ENCODE assay signal across 2 fruit fly cellular contexts in the genomic region with DNA sequence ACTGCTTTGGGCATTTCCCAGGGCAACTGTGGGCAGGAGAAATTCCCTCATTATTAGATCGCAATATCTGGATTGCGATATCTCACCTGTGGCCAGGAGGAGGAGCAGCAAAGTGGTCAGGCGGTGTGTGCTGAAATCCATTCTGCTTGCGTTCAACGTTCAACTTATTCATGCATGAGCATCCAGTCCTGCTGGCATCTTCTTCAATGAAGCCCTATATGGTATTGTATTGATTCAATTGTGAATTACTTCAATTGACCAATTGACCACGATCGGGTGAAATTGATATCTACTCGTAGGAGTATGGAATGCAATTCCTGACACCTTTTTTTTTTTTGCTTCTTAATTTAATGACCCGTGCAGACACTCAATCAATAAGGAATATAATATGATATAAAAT.
TF ChIP-seq lines count a peak whose summit lies in the region.

No protein-coding gene starts in this region.

- TF ChIP-seq CTCF in whole organism, embryonic (GFP tag; optimal IDR thresholded peaks at IDR 0.05; lab: Kevin White, UChicago), result no peak

TF ChIP-seq in Kc167, 6 proteins besides CTCF, POLR2A, EP300 and RAD21:
- TF ChIP-seq ttk (optimal IDR thresholded peaks at IDR 0.05; lab: Kevin White, UChicago), result peak; percentile 100
- no peak for TF ChIP-seq h (optimal IDR thresholded peaks at IDR 0.05; lab: Kevin White, UChicago)

TF ChIP-seq in whole organism, embryonic, 481 proteins besides CTCF, POLR2A, EP300 and RAD21:
- TF ChIP-seq prd (optimal IDR thresholded peaks at IDR 0.05; lab: Kevin White, UChicago) (no peak), prd (GFP tag; IDR thresholded peaks at IDR 0.05; lab: Robert Waterston, UW) (0 out of 3 replicates have a peak, but pooled peaks have one; percentile 4), Mrtf (GFP tag; IDR thresholded peaks at IDR 0.05; lab: Robert Waterston, UW) (no peak), CG12236 (GFP tag; optimal IDR thresholded peaks at IDR 0.05; lab: Kevin White, UChicago) (no peak), CG17802 (tag; optimal IDR thresholded peaks at IDR 0.05; lab: Kevin White, UChicago) (no peak), sqz (GFP tag; optimal IDR thresholded peaks at IDR 0.05; lab: Kevin White, UChicago) (no peak), vnd (GFP tag; IDR thresholded peaks at IDR 0.05; lab: Robert Waterston, UW; ENCODE audit: partially characterized antibody) (no peak), CG31365 (tag; optimal IDR thresholded peaks at IDR 0.05; lab: Kevin White, UChicago) (no peak), HLH54F (GFP tag; optimal IDR thresholded peaks at IDR 0.05; lab: Kevin White, UChicago) (no peak), BEAF-32 (GFP tag; optimal IDR thresholded peaks at IDR 0.05; lab: Kevin White, UChicago) (no peak)
